Worm (Caenorhabditis elegans): ENCODE data around the gene W01B6.4.
A peak's percentile ranks its signal among the peaks of the same experiment; 100 is the strongest.

The W01B6.4 gene

ce11 chrIV:10110417-10110816, 35.2 kb downstream of the W01B6.4 start, which contains the start of gene egl-38:
Gene egl-38 (minus strand): TSS chrIV:10110517.
- TF ChIP-seq ama-1 (optimal IDR thresholded peaks at IDR 0.05) (no peak), pha-4 (GFP tag; IDR thresholded peaks at IDR 0.05) (no peak), pha-4 (tag; optimal IDR thresholded peaks at IDR 0.05) (no peak), snpc-1.2 (GFP tag; IDR thresholded peaks at IDR 0.05) (no peak), spr-1 (tag; optimal IDR thresholded peaks at IDR 0.05) (no peak), zip-2 (tag; optimal IDR thresholded peaks at IDR 0.05) (no peak), F37D6.2 (tag; optimal IDR thresholded peaks at IDR 0.05) (no peak), sdz-12 (GFP tag; optimal IDR thresholded peaks at IDR 0.05) (no peak), spr-3 (GFP tag; optimal IDR thresholded peaks at IDR 0.05) (no peak), daf-8 (GFP tag; IDR thresholded peaks at IDR 0.05) (no peak)

- no peak for TF ChIP-seq F49E8.2 (tag; optimal IDR thresholded peaks at IDR 0.05; ENCODE audit: borderline replicate concordance)
- no peak for TF ChIP-seq pha-4 (GFP tag; IDR thresholded peaks at IDR 0.05)
- no peak for TF ChIP-seq pha-4 (tag; optimal IDR thresholded peaks at IDR 0.05)
- TF ChIP-seq hmg-1.1 (GFP tag; IDR thresholded peaks at IDR 0.05), result no peak
- TF ChIP-seq R02D3.7 (tag; optimal IDR thresholded peaks at IDR 0.05), result no peak
- TF ChIP-seq set-16 (GFP tag; IDR thresholded peaks at IDR 0.05), result peak; percentile 94
- TF ChIP-seq snpc-1.2 (GFP tag; IDR thresholded peaks at IDR 0.05), result no peak
- no peak for TF ChIP-seq ceh-20 (GFP tag; IDR thresholded peaks at IDR 0.05)
- no peak for TF ChIP-seq Y5F2A.4 (GFP tag; optimal IDR thresholded peaks at IDR 0.05)
- peak; percentile 22 for TF ChIP-seq spr-3 (GFP tag; optimal IDR thresholded peaks at IDR 0.05)
- TF ChIP-seq lin-39 (tag; optimal IDR thresholded peaks at IDR 0.05), result no peak
Observed at ce11 chrIV:10110870-10111269, 35.6 kb downstream of the W01B6.4 start.

DNA sequence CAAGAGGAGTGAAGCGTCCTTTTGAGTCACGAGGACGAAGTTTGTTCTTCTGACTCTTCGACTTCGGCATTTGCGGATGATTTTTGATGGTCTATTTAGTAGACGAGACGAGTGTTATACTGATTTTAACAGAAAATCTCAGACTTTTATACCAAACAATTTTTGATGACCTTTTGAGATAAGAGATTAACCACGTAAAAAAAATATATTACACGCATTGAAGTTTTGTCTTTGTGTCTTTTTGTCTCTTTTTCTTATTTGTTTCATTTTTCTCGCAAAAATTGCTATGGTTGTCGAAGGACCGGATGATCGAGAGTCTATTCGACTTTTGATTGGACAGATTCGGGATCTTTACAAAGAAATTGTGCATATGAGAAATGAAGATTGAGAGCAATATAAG, 36.2 kb downstream of the W01B6.4 start, which contains the start of gene spch-1:
Gene spch-1, minus strand, starts transcription at position 101 of the 400 bp plus-strand sequence.
- TF ChIP-seq unc-62 (GFP tag; optimal IDR thresholded peaks at IDR 0.05 in 1 of 2) (peak in 1 of 2 experiments; percentile 29), unc-62 (tag; optimal IDR thresholded peaks at IDR 0.05) (no peak), aha-1 (tag) (no peak), fkh-10 (GFP tag; optimal IDR thresholded peaks at IDR 0.05) (no peak), T20F7.1 (GFP tag; optimal IDR thresholded peaks at IDR 0.05) (no peak), lin-29 (GFP tag; IDR thresholded peaks at IDR 0.05) (no peak), lir-3 (tag; optimal IDR thresholded peaks at IDR 0.05) (no peak)

- TF ChIP-seq php-3 (GFP tag; IDR thresholded peaks at IDR 0.05), result no peak
- TF ChIP-seq hlh-11 (tag; optimal IDR thresholded peaks at IDR 0.05), result no peak
- TF ChIP-seq nhr-10 (tag; optimal IDR thresholded peaks at IDR 0.05), result no peak
- TF ChIP-seq ceh-28 (tag; optimal IDR thresholded peaks at IDR 0.05), result no peak
- no peak for TF ChIP-seq hmg-1.1 (GFP tag; IDR thresholded peaks at IDR 0.05)
- no peak for TF ChIP-seq unc-130 (GFP tag; optimal IDR thresholded peaks at IDR 0.05)
- TF ChIP-seq ceh-20 (GFP tag; IDR thresholded peaks at IDR 0.05), result no peak
- TF ChIP-seq ceh-32 (tag; optimal IDR thresholded peaks at IDR 0.05; ENCODE audit: poor library complexity), result no peak
- no peak for TF ChIP-seq hlh-30 (tag; optimal IDR thresholded peaks at IDR 0.05; ENCODE audit: insufficient read depth)
- TF ChIP-seq ceh-82 (tag; optimal IDR thresholded peaks at IDR 0.05), result no peak
- no peak for TF ChIP-seq daf-12 (tag; optimal IDR thresholded peaks at IDR 0.05)
Observed at ce11 chrIV:10112570-10112969, 37.3 kb downstream of the W01B6.4 start, which contains the start of gene nsph-3.2. Gene nsph-3.2 (plus strand): TSS chrIV:10112870.

DNA sequence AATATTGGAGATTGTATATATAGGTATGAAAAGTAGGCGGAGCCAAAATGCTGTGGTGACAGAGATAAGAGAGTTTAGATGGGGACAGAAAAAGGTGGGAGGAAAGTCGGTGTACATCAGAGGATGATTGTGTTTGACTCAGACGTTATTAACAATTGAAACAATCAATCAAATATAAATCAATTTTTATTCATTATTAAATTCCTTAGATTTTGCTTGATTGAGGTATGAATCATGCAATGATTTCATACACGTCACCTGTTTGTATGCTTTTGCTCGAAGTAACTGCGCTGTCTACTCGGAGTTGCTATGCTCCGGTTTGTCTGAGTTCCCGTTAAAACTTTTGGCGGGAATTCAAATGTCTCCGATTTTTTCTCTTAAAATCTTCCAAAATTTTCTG, 39.9 kb downstream of the W01B6.4 start, which contains the start of gene C04G2.10:
Gene C04G2.10, plus strand, starts transcription at position 301 of the 400 bp plus-strand sequence.
- no peak for TF ChIP-seq vab-7 (GFP tag; IDR thresholded peaks at IDR 0.05)
- TF ChIP-seq F10B5.3 (tag; optimal IDR thresholded peaks at IDR 0.05), result no peak
